Worm (Caenorhabditis elegans): Measurements from ENCODE around the gene srv-27.

srv-27 gene

ce11 chrIV:6294081-6294480 lies 4.1 kb downstream of the srv-27 start, which contains the start of gene hil-2:
Gene hil-2, plus strand, starts transcription at chrIV:6294240.
- TF ChIP-seq unc-55 (GFP tag; optimal IDR thresholded peaks at IDR 0.05) (peak; percentile 21), lin-13 (GFP tag; optimal IDR thresholded peaks at IDR 0.05) (no peak)

ce11 chrIV:6290741-6291140 lies 7.4 kb downstream of the srv-27 start, which contains the start of gene srv-24:
Gene srv-24, minus strand, starts transcription at chrIV:6290841.
- TF ChIP-seq nhr-25 (tag; optimal IDR thresholded peaks at IDR 0.05) (no peak), snpc-4 (tag; optimal IDR thresholded peaks at IDR 0.05) (no peak), sma-9 (GFP tag; optimal IDR thresholded peaks at IDR 0.05) (no peak), sma-9 (tag; optimal IDR thresholded peaks at IDR 0.05) (no peak), lin-39 (tag; optimal IDR thresholded peaks at IDR 0.05) (no peak), gmeb-1 (tag; optimal IDR thresholded peaks at IDR 0.05) (no peak), peb-1 (tag; optimal IDR thresholded peaks at IDR 0.05) (no peak), ama-1 (optimal IDR thresholded peaks at IDR 0.05) (no peak), blmp-1 (tag; optimal IDR thresholded peaks at IDR 0.05; ENCODE audit: insufficient read depth) (no peak), F13H6.1 (tag; optimal IDR thresholded peaks at IDR 0.05) (no peak), nhr-12 (tag; optimal IDR thresholded peaks at IDR 0.05) (no peak), mab-5 (tag; optimal IDR thresholded peaks at IDR 0.05) (no peak), unc-55 (GFP tag; optimal IDR thresholded peaks at IDR 0.05) (no peak)

ce11 chrIV:6284277-6284676 lies 13.9 kb downstream of the srv-27 start, which contains the start of gene ops-1:
Gene ops-1, minus strand, starts transcription at chrIV:6284377.
- no peak for TF ChIP-seq unc-55 (GFP tag; optimal IDR thresholded peaks at IDR 0.05)
- TF ChIP-seq mdl-1 (tag; optimal IDR thresholded peaks at IDR 0.05): no peak
- TF ChIP-seq lin-11 (tag; optimal IDR thresholded peaks at IDR 0.05): no peak
- TF ChIP-seq gmeb-1 (tag; optimal IDR thresholded peaks at IDR 0.05): no peak
- no peak for TF ChIP-seq R02D3.7 (tag; optimal IDR thresholded peaks at IDR 0.05)
- TF ChIP-seq lin-39 (tag; optimal IDR thresholded peaks at IDR 0.05): no peak
- no peak for TF ChIP-seq dmd-4 (tag; optimal IDR thresholded peaks at IDR 0.05)
- TF ChIP-seq ama-1 (optimal IDR thresholded peaks at IDR 0.05): no peak
- no peak for TF ChIP-seq lsy-2 (tag; optimal IDR thresholded peaks at IDR 0.05)
- TF ChIP-seq nhr-12 (tag; optimal IDR thresholded peaks at IDR 0.05): no peak
- no peak for TF ChIP-seq nhr-237 (tag; optimal IDR thresholded peaks at IDR 0.05)
- TF ChIP-seq unc-62 (GFP tag; optimal IDR thresholded peaks at IDR 0.05): no peak
- TF ChIP-seq sem-4 (tag; optimal IDR thresholded peaks at IDR 0.05): no peak
- TF ChIP-seq ZK546.5 (tag; optimal IDR thresholded peaks at IDR 0.05): no peak
- TF ChIP-seq nhr-21 (tag; optimal IDR thresholded peaks at IDR 0.05): no peak
- TF ChIP-seq C34F6.9 (tag; optimal IDR thresholded peaks at IDR 0.05): no peak
- no peak for TF ChIP-seq elt-3 (tag; optimal IDR thresholded peaks at IDR 0.05)
- TF ChIP-seq nhr-23 (tag; optimal IDR thresholded peaks at IDR 0.05): no peak
- TF ChIP-seq nhr-25 (tag; optimal IDR thresholded peaks at IDR 0.05): no peak
- no peak for TF ChIP-seq ceh-16 (tag; optimal IDR thresholded peaks at IDR 0.05)

- TF ChIP-seq F13H6.1 (tag; optimal IDR thresholded peaks at IDR 0.05): no peak
- no peak for TF ChIP-seq lin-39 (tag; optimal IDR thresholded peaks at IDR 0.05)
- no peak for TF ChIP-seq sma-9 (GFP tag; optimal IDR thresholded peaks at IDR 0.05)
- TF ChIP-seq sma-9 (tag; optimal IDR thresholded peaks at IDR 0.05): no peak
- no peak for TF ChIP-seq nhr-6 (tag; optimal IDR thresholded peaks at IDR 0.05)
- TF ChIP-seq ceh-16 (tag; optimal IDR thresholded peaks at IDR 0.05): no peak
- no peak for TF ChIP-seq lin-11 (tag; optimal IDR thresholded peaks at IDR 0.05)
- no peak for TF ChIP-seq elt-3 (tag; optimal IDR thresholded peaks at IDR 0.05)
- no peak for TF ChIP-seq nhr-25 (tag; optimal IDR thresholded peaks at IDR 0.05)
- no peak for TF ChIP-seq mab-5 (tag; optimal IDR thresholded peaks at IDR 0.05)
These were observed 16.0 kb downstream of the srv-27 start, which contains the start of gene srv-32 for ce11 chrIV:6282143-6282542. Gene srv-32, minus strand, starts transcription at chrIV:6282243.

ce11 chrIV:6279392-6279791 lies 18.8 kb downstream of the srv-27 start, which contains the start of gene sams-5:
Gene sams-5, minus strand, starts transcription at chrIV:6279522.
- TF ChIP-seq unc-62 (GFP tag; optimal IDR thresholded peaks at IDR 0.05): no peak

ce11 chrIV:6275671-6276209 lies 22.4 kb downstream of the srv-27 start, which contains the start of the genes aat-4 and T13A10.1:
Gene aat-4, minus strand, starts transcription at chrIV:6275721.
Gene T13A10.1, plus strand, starts transcription at chrIV:6276081.
- TF ChIP-seq ztf-11 (tag; optimal IDR thresholded peaks at IDR 0.05) (no peak), elt-3 (tag; optimal IDR thresholded peaks at IDR 0.05) (no peak), gmeb-1 (tag; optimal IDR thresholded peaks at IDR 0.05) (peak; percentile 24), fos-1 (tag; optimal IDR thresholded peaks at IDR 0.05) (peak; percentile 94)
